Fruit fly (Drosophila melanogaster) whole organism, prepupa: ENCODE data around the gene CG4789.

ENCODE experiments used
- Blimp-1 ChIP-seq: fragments of 200-800 bp; sonication (Bioruptor generic); optimal IDR thresholded peaks from 3 replicates; lab custom pipeline; 2017; ENCODE audit warnings: missing biosample characterization, missing genetic modification characterization, mild to moderate bottlenecking, moderate library complexity, missing genetic modification reagents
- CG11762 ChIP-seq: fragments of 200-800 bp; sonication (Bioruptor generic); optimal IDR thresholded peaks from 3 replicates; lab custom pipeline; 2016; ENCODE audit warnings: missing biosample characterization, missing genetic modification characterization; ENCODE audit not compliant: insufficient read depth
- CG1621 ChIP-seq: fragments of 200-800 bp; sonication (Bioruptor generic); optimal IDR thresholded peaks from 3 replicates; lab custom pipeline; 2018; ENCODE audit warnings: missing biosample characterization, mild to moderate bottlenecking, missing genetic modification characterization
- CG3032 ChIP-seq: fragments of 200-800 bp; optimal IDR thresholded peaks from 2 replicates; lab custom pipeline; 2019; ENCODE audit warnings: missing biosample characterization, mild to moderate bottlenecking, missing genetic modification characterization, moderate library complexity
- CG34406 ChIP-seq: fragments of 200-800 bp; sonication (Bioruptor generic); optimal IDR thresholded peaks from 3 replicates; lab custom pipeline; 2016; ENCODE audit warnings: missing biosample characterization, missing genetic modification characterization
- CG4318 ChIP-seq: fragments of 200-800 bp; sonication (Bioruptor generic); optimal IDR thresholded peaks from 3 replicates; lab custom pipeline; 2017; ENCODE audit warnings: missing biosample characterization, mild to moderate bottlenecking, missing genetic modification characterization
- CG6792 ChIP-seq: fragments of 200-800 bp; sonication (Bioruptor generic); optimal IDR thresholded peaks from 3 replicates; lab custom pipeline; 2016; ENCODE audit warnings: missing biosample characterization, missing genetic modification characterization
- Gug ChIP-seq: fragments of 200-800 bp; sonication (Bioruptor generic); IDR thresholded peaks from 2 replicates; pipeline ENCODE4 v1.3.6; 2022; ENCODE audit warnings: missing biosample characterization, missing genetic modification characterization
- Hr4 ChIP-seq: fragments of 200-800 bp; sonication (Bioruptor generic); optimal IDR thresholded peaks from 3 replicates; lab custom pipeline; 2016; ENCODE audit warnings: missing biosample characterization, missing genetic modification characterization
- cyc ChIP-seq: fragments of 200-800 bp; sonication (Bioruptor generic); optimal IDR thresholded peaks from 3 replicates; lab custom pipeline; 2016; ENCODE audit warnings: missing biosample characterization, missing genetic modification characterization
- net ChIP-seq: fragments of 200-800 bp; sonication (Bioruptor generic); optimal IDR thresholded peaks from 3 replicates; lab custom pipeline; 2016; ENCODE audit warnings: missing biosample characterization, missing genetic modification characterization
- ss ChIP-seq, 2 experiments: fragments of 200-800 bp; sonication (Bioruptor generic); optimal IDR thresholded peaks; 2 replicates in 1 of 2; 3 replicates in 1 of 2; lab custom pipeline; 2017 to 2018; ENCODE audit warnings: mild to moderate bottlenecking in 2 of 2, missing biosample characterization in 2 of 2, missing genetic modification characterization in 2 of 2, moderate library complexity in 1 of 2

DNA sequence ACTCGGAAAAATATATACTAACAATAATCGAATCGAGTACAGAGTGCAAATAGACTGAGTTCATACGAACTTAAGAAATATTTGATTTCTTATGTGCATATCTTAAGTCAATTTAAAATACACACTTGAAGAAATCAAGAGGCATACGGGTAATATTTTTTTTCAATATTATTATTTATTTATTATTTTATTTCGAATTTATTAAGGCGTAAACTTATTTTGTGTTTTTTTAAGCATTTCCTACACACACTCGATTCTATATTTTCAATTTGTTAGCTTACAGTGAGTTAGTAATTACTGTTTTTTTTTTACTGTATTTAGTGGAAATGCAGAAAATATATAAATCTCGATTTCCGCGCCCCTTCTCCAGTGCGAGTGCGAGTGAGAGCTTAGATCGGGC is 12.5 kb downstream of the CG4789 start:
- no peak for TF ChIP-seq CG11762 (GFP tag; lab: Kevin White, UChicago)
- TF ChIP-seq Gug (GFP tag; lab: Robert Waterston, UW) = no peak
- no peak for TF ChIP-seq ss (GFP tag; optimal IDR thresholded peaks at IDR 0.05; lab: Kevin White, UChicago)
- TF ChIP-seq CG6792 (GFP tag; lab: Kevin White, UChicago) = no peak
- no peak for TF ChIP-seq CG4318
- no peak for TF ChIP-seq CG3032 (tag; lab: Kevin White, UChicago)
- TF ChIP-seq Blimp-1 = no peak
- no peak for TF ChIP-seq Hr4 (GFP tag; lab: Kevin White, UChicago)
- TF ChIP-seq net (GFP tag; lab: Kevin White, UChicago) = no peak
- TF ChIP-seq CG1621 (tag; lab: Kevin White, UChicago) = no peak
- peak; percentile 13 for TF ChIP-seq CG34406 (GFP tag; lab: Kevin White, UChicago)
- no peak for TF ChIP-seq cyc
